Worm (Caenorhabditis elegans): ENCODE measurements around the gene pcrg-1.

DNA sequence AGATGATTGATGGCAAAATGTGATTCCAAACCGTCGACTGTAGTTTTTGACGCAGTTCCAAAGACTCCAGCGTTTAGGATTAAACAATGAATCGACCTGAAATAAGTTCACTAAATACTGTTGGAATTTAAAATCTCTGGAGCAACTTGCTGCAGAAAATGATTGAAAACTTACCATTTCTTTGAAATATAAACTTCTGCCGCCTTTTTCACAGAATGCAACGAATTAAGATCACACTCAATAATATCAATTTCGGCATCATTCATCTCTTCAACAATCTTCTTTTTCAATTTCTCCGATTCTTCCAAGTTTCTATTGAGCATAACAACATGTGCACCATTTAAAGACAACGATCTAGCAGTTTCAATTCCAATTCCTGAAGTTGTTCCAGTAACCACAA lies 7.3 kb downstream of the pcrg-1 start:
- TF ChIP-seq blmp-1 (tag; optimal IDR thresholded peaks at IDR 0.05) = no peak
- TF ChIP-seq ces-1 (GFP tag; optimal IDR thresholded peaks at IDR 0.05) = no peak
- no peak for TF ChIP-seq tbx-8 (GFP tag; optimal IDR thresholded peaks at IDR 0.05)
- no peak for TF ChIP-seq lin-32 (GFP tag; optimal IDR thresholded peaks at IDR 0.05)
- TF ChIP-seq sptf-1 (tag; optimal IDR thresholded peaks at IDR 0.05) = no peak
- TF ChIP-seq nhr-76 (tag; optimal IDR thresholded peaks at IDR 0.05) = no peak
- no peak for TF ChIP-seq mab-5 (tag; optimal IDR thresholded peaks at IDR 0.05)
- TF ChIP-seq ztf-11 (tag; optimal IDR thresholded peaks at IDR 0.05) = no peak
- TF ChIP-seq elt-1 (tag; optimal IDR thresholded peaks at IDR 0.05; ENCODE audit: borderline replicate concordance, insufficient read depth) = no peak
- no peak for TF ChIP-seq nhr-237 (tag; optimal IDR thresholded peaks at IDR 0.05)

Measured in whole organism, mixed stage, embryonic.